Fruit fly (Drosophila melanogaster): Measurements from ENCODE around the gene P5CS.

Gene P5CS

DNA sequence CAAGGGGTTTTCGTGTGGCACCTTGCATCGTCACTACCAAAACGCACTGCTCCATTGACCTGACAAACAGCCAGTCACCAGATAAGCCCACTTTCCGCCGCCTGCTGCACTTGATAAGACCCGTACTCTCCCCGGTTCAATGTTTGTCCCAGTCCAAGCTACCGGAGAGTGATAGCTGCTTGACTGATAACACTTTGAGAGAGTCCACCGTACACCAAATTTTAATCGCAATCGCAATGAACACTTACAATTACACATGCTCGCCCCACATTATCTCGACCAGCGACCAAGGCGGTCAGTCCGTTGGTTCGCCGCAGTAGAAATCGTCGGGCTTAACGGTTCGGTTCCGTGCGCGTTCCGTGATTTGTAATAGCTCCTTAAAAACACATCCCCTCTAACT, at the start of gene P5CS:
P5CS (plus strand) TSS at position 268 of the 400 bp plus-strand sequence.
- TF ChIP-seq psq (optimal IDR thresholded peaks at IDR 0.05) (no peak), Sin3A (optimal IDR thresholded peaks at IDR 0.05) (no peak), Myc (optimal IDR thresholded peaks at IDR 0.05) (no peak), insv (optimal IDR thresholded peaks at IDR 0.05) (no peak), h (optimal IDR thresholded peaks at IDR 0.05) (no peak), ttk (optimal IDR thresholded peaks at IDR 0.05) (no peak)

DNA sequence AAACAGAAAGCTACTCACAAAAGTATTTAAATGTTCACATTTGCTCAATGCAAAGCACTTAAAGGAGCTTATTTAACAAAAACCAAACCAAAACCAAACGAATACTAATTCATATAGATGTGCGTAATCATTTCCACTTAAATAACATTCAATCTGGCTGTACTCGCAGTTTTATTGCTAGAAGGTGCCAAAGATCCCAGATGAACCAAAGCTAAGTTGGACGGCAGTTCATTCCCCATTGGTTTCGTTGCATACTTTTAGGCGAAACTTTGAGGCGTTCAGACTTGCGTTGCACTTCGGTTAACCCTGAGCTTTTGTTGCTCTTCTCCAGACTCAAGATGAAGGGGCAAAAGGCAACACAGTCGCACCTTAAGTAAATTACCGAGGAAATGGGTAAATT, 41.6 kb upstream of the P5CS start:
- TF ChIP-seq ttk (optimal IDR thresholded peaks at IDR 0.05): no peak
- no peak for TF ChIP-seq Sin3A (optimal IDR thresholded peaks at IDR 0.05)
- TF ChIP-seq insv (optimal IDR thresholded peaks at IDR 0.05): no peak
- no peak for TF ChIP-seq psq (optimal IDR thresholded peaks at IDR 0.05)

DNA sequence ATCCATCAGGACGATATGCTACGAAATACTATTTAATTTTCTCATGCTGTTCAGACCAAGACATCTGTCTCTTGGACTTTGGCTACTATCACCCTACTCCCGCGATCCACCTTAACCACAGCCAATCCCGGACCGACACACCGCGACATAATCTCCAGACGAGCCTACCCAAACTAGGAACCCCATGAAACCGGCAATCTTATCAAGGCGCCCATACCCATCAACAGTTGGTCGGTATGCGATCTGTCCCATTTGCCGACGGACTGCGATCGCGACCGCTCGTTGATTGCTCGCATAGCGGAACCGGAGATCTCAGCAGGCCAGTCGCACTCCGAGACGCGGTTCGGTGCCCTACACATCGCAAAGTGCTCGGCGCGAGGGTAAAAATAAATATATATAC, 37.3 kb upstream of the P5CS start, which contains the start of gene SLC22A:
SLC22A (plus strand) TSS at position 243 of the 400 bp plus-strand sequence.
- TF ChIP-seq psq (optimal IDR thresholded peaks at IDR 0.05) (no peak), Sin3A (optimal IDR thresholded peaks at IDR 0.05) (no peak), Myc (optimal IDR thresholded peaks at IDR 0.05) (no peak), insv (optimal IDR thresholded peaks at IDR 0.05) (no peak), ttk (optimal IDR thresholded peaks at IDR 0.05) (no peak), h (optimal IDR thresholded peaks at IDR 0.05) (no peak)

dm6 chr3L:21936152-21936551, 35.6 kb upstream of the P5CS start:
- TF ChIP-seq psq (optimal IDR thresholded peaks at IDR 0.05) (no peak), Sin3A (optimal IDR thresholded peaks at IDR 0.05) (no peak), ttk (optimal IDR thresholded peaks at IDR 0.05) (no peak), Myc (optimal IDR thresholded peaks at IDR 0.05) (no peak), h (optimal IDR thresholded peaks at IDR 0.05) (no peak), insv (optimal IDR thresholded peaks at IDR 0.05) (no peak)

DNA sequence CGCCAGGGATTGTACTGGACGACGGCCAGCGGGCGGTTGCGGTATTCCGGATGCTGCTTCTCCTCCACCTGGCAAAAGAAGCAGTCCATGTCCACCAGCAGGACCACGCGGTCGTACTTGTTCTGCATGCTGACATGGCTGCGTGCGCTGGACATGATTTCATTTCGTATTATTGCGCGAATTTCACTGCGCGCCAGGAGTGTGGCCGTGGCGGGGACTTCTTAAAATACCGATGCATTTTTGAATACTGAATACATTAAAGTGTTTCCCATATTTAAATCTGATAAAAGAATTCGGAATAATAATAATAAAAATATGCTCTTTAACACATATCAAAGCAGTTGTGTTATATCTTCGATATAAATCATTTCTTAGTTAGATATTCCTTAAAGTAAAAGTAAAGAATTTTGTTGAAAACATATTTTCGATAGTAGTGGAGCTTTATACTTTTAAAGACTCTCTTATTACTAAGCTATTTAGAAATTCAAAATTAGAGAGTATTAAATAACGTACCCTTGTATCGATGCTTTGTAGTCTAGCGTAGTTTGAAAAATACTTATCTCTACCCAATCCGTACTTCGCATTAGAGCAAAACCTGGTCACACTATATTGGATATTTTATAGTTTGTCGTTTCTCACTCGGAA, 30.1 kb upstream of the P5CS start, which contains the start of the genes PolH and CG14562:
PolH (minus strand) TSS at position 198 of the 645 bp plus-strand sequence.
CG14562 (plus strand) TSS at position 607 of the 645 bp plus-strand sequence.
- TF ChIP-seq psq (optimal IDR thresholded peaks at IDR 0.05) (no peak), ttk (optimal IDR thresholded peaks at IDR 0.05) (no peak), insv (optimal IDR thresholded peaks at IDR 0.05) (no peak), Sin3A (optimal IDR thresholded peaks at IDR 0.05) (no peak), Myc (optimal IDR thresholded peaks at IDR 0.05) (no peak), h (optimal IDR thresholded peaks at IDR 0.05) (no peak)

dm6 chr3L:21953028-21954016, 18.5 kb upstream of the P5CS start:
- TF ChIP-seq Myc (optimal IDR thresholded peaks at IDR 0.05): no peak
- no peak for TF ChIP-seq ttk (optimal IDR thresholded peaks at IDR 0.05)
- TF ChIP-seq insv (optimal IDR thresholded peaks at IDR 0.05): no peak
- TF ChIP-seq psq (optimal IDR thresholded peaks at IDR 0.05): no peak
- TF ChIP-seq h (optimal IDR thresholded peaks at IDR 0.05): no peak
- no peak for TF ChIP-seq Sin3A (optimal IDR thresholded peaks at IDR 0.05)

DNA sequence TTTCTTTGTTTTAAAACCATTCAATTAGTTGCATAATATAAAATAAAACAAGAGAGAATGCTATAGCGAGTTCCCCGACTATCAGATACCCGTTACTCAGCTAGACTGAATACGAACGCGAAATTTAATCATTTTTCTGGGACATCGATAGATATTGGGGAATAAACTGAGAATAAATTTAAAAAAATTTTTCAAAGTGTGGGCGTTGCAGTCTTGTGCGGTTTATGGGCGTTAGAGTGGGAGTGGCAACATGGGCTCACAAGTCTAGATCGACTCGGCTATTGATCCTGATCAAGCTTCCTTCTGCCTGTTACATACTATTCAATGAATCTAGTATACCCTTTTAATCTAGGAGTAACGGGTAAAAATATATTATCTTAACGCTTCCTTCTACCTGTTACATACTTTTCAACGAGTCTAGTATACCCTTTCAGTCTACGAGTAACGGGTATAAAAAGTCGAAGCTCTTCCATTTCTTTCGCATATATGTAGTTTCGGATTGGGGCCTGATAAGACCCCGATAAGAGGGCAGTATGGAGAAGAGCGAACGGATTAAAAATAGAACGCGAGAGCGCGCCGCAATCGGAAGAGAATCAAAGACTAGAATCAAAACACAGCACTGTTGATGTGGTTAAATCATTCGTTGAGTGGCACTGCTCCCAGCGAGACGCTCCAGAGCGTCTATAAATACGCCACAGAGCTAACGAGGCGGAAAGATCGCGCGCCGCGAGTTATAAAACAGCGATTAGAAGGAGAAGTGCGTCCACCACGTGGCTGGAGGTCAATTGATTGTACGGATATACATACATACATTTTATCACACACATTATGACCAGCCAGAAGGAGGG, 17.1 kb upstream of the P5CS start, which contains the start of gene CG7458:
CG7458 (plus strand) TSS at position 637 of the 848 bp plus-strand sequence.
- TF ChIP-seq ttk (optimal IDR thresholded peaks at IDR 0.05) (no peak), Sin3A (optimal IDR thresholded peaks at IDR 0.05) (no peak), Myc (optimal IDR thresholded peaks at IDR 0.05) (no peak), insv (optimal IDR thresholded peaks at IDR 0.05) (no peak), psq (optimal IDR thresholded peaks at IDR 0.05) (no peak), h (optimal IDR thresholded peaks at IDR 0.05) (no peak)

DNA sequence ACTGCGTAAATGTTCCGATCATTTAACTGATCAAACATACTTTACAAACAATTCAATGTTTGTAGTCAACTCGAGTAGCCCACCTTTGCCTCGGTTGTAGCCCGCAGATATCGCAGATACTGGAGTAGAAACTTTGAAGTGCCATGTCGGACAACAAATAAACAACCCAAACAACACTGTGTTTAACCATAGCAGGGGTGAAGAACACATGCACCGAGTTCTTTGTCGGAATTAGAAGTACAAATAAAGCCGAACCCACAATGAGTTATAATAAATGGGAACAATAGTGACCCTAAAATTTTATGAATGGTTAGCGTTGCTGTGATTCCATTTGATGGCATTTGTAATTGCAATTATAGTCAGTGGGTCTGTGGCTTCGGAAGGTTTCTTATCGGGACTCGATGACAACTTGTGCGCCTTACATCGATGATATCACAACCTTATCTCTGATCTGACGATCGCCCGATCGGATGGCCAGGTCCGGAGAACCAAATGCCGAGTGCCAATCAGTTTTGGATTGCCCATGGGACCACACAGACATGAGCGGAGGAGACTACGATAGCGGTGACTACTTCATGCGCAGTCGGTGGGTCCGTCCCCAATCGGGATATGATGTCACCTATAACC, 9.8 kb upstream of the P5CS start, which contains the start of gene Chs2:
Chs2 (plus strand) TSS at position 510 of the 627 bp plus-strand sequence.
- TF ChIP-seq psq (optimal IDR thresholded peaks at IDR 0.05): no peak

DNA sequence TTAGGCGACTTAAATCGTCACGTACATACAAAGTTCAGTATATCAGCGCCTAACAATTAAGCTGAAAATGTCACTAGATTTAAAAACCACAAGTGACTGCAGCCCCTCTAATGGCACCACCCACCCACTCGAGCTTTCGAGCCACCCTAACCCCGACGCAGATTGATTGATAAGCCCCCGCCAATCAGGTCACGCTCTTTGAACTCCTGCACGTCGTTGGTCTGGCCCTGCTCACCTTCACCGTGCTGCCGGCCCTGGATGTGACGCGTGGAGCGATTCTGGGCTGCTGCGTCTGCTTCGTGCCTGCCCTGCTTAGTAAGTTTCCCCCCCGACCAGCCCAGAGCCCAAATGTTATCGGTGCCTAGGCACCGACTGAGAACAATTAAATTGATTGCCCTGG, 8.5 kb upstream of the P5CS start:
- TF ChIP-seq Sin3A (optimal IDR thresholded peaks at IDR 0.05) (no peak), insv (optimal IDR thresholded peaks at IDR 0.05) (no peak), h (optimal IDR thresholded peaks at IDR 0.05) (no peak), ttk (optimal IDR thresholded peaks at IDR 0.05) (no peak), psq (optimal IDR thresholded peaks at IDR 0.05) (no peak), Myc (optimal IDR thresholded peaks at IDR 0.05) (no peak)

DNA sequence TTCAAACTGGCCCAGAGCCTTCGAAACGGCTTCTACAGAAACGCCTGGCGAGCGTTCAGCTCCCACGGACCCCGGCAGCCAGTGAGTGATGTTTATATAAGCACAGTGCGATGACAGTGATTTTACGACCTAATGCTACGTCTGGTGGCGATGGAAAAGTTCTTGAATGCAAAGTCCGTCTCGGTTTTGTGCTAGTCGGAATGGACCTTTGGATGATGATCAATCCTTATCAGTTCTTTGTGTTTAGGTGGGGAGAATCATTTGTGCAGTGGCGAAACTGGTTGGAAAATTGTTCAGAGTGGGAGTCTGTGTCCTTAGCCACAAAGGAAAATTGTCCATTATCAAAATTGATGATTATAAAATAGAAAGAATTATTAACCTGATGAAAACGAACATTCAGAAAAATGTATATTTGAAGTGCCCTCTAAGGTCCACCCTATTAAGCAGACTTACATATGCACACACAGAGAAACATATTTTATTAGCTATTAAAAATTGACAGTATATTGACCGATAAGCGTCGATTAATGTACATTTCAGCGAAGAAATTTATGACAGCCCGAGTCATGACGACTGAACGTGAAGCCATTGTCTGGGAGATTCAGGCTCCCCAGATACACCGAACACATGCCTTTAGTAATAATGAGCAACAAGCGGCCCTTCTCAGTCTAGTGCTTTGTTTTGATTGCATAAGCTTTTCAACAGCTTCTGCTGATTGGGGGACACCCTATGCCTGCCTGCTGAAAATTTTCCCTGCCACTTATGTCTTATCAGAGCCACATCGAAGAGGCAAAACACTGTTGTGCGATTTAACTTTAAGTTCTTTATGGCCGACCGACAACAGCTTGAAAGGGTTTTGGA, 590 bp downstream of the P5CS start:
- TF ChIP-seq ttk (optimal IDR thresholded peaks at IDR 0.05) (no peak), psq (optimal IDR thresholded peaks at IDR 0.05) (no peak), insv (optimal IDR thresholded peaks at IDR 0.05) (no peak)
